Worm (Caenorhabditis elegans): ENCODE data around the gene F21C10.9.
A peak's percentile ranks its signal among the peaks of the same experiment; 100 is the strongest.

F21C10.9 gene

ce11 chrV:9128562-9128961 is 30.1 kb upstream of the F21C10.9 start:
- peak; percentile 40 for TF ChIP-seq unc-42 (tag; optimal IDR thresholded peaks at IDR 0.05)
- peak; percentile 27 for TF ChIP-seq hlh-30 (tag; optimal IDR thresholded peaks at IDR 0.05; ENCODE audit: insufficient read depth)
- no peak for TF ChIP-seq ceh-31 (tag; optimal IDR thresholded peaks at IDR 0.05)

ce11 chrV:9127773-9128172 is 29.3 kb upstream of the F21C10.9 start, which contains the start of gene F21C10.3:
TSS of gene F21C10.3 (plus strand) at chrV:9128073.
- no peak for TF ChIP-seq ceh-2 (tag; optimal IDR thresholded peaks at IDR 0.05)
- no peak for TF ChIP-seq ceh-18 (tag; optimal IDR thresholded peaks at IDR 0.05)
- no peak for TF ChIP-seq tbx-7 (tag; optimal IDR thresholded peaks at IDR 0.05)
- TF ChIP-seq ceh-9 (tag; optimal IDR thresholded peaks at IDR 0.05): no peak
- TF ChIP-seq tbx-2 (tag; optimal IDR thresholded peaks at IDR 0.05): no peak
- no peak for TF ChIP-seq npax-4 (tag; optimal IDR thresholded peaks at IDR 0.05)
- no peak for TF ChIP-seq ceh-24 (tag; optimal IDR thresholded peaks at IDR 0.05)
- no peak for TF ChIP-seq fax-1 (tag; optimal IDR thresholded peaks at IDR 0.05)

ce11 chrV:9126316-9126715 is 27.8 kb upstream of the F21C10.9 start, which contains the start of gene F21C10.4:
TSS of gene F21C10.4 (plus strand) at chrV:9126616.
- TF ChIP-seq dmd-4 (tag; optimal IDR thresholded peaks at IDR 0.05; ENCODE audit: borderline replicate concordance) (no peak), nfya-1 (tag; optimal IDR thresholded peaks at IDR 0.05) (no peak), unc-42 (tag; optimal IDR thresholded peaks at IDR 0.05) (no peak), fkh-6 (tag; optimal IDR thresholded peaks at IDR 0.05) (no peak), tbx-2 (tag; optimal IDR thresholded peaks at IDR 0.05) (no peak), ceh-14 (tag; optimal IDR thresholded peaks at IDR 0.05) (no peak), ceh-24 (tag; optimal IDR thresholded peaks at IDR 0.05) (no peak), sox-4 (tag; optimal IDR thresholded peaks at IDR 0.05) (no peak), F13H6.1 (tag; optimal IDR thresholded peaks at IDR 0.05) (no peak), ceh-31 (tag; optimal IDR thresholded peaks at IDR 0.05) (no peak), fkh-10 (GFP tag; optimal IDR thresholded peaks at IDR 0.05) (no peak), ceh-18 (tag; optimal IDR thresholded peaks at IDR 0.05) (no peak), ets-4 (tag; optimal IDR thresholded peaks at IDR 0.05) (no peak), lim-6 (tag; optimal IDR thresholded peaks at IDR 0.05) (no peak), hlh-15 (tag; optimal IDR thresholded peaks at IDR 0.05) (no peak), Y22D7AL.16 (tag; optimal IDR thresholded peaks at IDR 0.05) (no peak)

DNA sequence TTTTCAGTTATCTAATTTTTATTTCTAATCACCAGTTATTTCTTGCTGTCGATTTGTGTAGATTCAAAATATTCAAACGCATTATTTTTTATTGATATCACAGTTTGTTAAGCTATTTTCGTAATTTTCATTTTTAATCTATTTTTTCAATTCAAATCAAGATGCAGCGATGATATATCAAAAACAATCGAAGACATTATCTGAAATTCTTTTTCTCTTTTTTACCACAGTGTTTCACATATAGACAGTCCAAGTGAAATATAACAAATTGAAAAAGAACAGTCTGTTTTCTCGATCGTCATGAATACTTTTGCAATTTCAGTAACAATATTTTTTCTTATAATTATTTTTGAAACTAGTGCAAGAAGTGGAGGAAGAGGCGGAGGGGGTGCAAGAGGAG is 26.8 kb upstream of the F21C10.9 start, which contains the start of gene F21C10.5:
Gene F21C10.5 (plus strand): TSS at position 301 of the 400 bp plus-strand sequence.
- TF ChIP-seq lim-6 (tag; optimal IDR thresholded peaks at IDR 0.05) (no peak), che-1 (tag; optimal IDR thresholded peaks at IDR 0.05) (no peak), unc-3 (GFP tag; conservative IDR thresholded peaks at IDR 0.05) (no peak), unc-3 (tag; optimal IDR thresholded peaks at IDR 0.05) (no peak), ceh-9 (tag; optimal IDR thresholded peaks at IDR 0.05) (no peak), ets-4 (tag; optimal IDR thresholded peaks at IDR 0.05) (no peak), dmd-4 (tag; optimal IDR thresholded peaks at IDR 0.05; ENCODE audit: borderline replicate concordance) (no peak), ceh-19 (GFP tag; optimal IDR thresholded peaks at IDR 0.05) (no peak), ceh-6 (GFP tag; optimal IDR thresholded peaks at IDR 0.05) (no peak), pag-3 (tag; optimal IDR thresholded peaks at IDR 0.05; ENCODE audit: borderline replicate concordance) (no peak), madf-2 (tag; optimal IDR thresholded peaks at IDR 0.05) (no peak), ceh-31 (tag; optimal IDR thresholded peaks at IDR 0.05) (no peak), odd-2 (tag; optimal IDR thresholded peaks at IDR 0.05) (no peak)

DNA sequence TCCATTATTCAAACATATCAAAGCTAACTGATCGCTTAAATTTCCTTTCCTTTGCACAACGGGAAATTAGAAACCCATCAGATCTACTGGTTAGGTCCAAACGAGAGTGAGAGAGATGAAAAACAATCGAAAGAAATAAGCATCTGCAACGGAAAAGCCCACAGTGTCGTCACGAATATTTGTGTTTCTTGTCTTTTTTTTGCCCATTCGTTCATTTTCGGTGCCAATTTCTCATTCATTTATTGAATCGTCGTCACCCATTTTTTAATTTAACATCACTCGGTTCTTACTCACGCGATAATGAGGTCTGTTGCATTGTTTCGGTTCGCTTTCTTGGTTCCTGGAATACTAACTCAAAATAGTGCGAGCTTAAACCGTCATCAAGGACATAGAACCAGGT is 25.7 kb upstream of the F21C10.9 start, which contains the start of gene F21C10.6:
Gene F21C10.6 (plus strand): TSS at position 301 of the 400 bp plus-strand sequence.
- TF ChIP-seq eyg-1 (tag; optimal IDR thresholded peaks at IDR 0.05) (no peak), pax-1 (tag; optimal IDR thresholded peaks at IDR 0.05) (no peak), K09A11.1 (tag; optimal IDR thresholded peaks at IDR 0.05; ENCODE audit: insufficient read depth) (no peak), zip-5 (tag; optimal IDR thresholded peaks at IDR 0.05) (no peak), ceh-22 (tag; optimal IDR thresholded peaks at IDR 0.05) (no peak), tbx-2 (tag; optimal IDR thresholded peaks at IDR 0.05) (no peak), C08G9.2 (tag; optimal IDR thresholded peaks at IDR 0.05) (no peak)

All from whole organism, late embryonic.